Fruit fly (Drosophila melanogaster): ENCODE measurements around the gene CG43783.

CG43783 gene

dm6 chr3L:8925679-8926078, 28.4 kb downstream of the CG43783 start (continued):
- no peak for TF ChIP-seq CG15269 (tag; optimal IDR thresholded peaks at IDR 0.05)
- TF ChIP-seq stc (GFP tag; IDR thresholded peaks at IDR 0.05): no peak
- TF ChIP-seq CG13123 (GFP tag; optimal IDR thresholded peaks at IDR 0.05): no peak
- TF ChIP-seq CHES-1-like (GFP tag; optimal IDR thresholded peaks at IDR 0.05): no peak
- peak; percentile 30 for TF ChIP-seq CG7271 (tag; optimal IDR thresholded peaks at IDR 0.05)
- no peak for TF ChIP-seq fu2 (GFP tag; optimal IDR thresholded peaks at IDR 0.05)
- TF ChIP-seq oc (tag; optimal IDR thresholded peaks at IDR 0.05): peak; percentile 62
- no peak for TF ChIP-seq Kr (GFP tag; optimal IDR thresholded peaks at IDR 0.05)
- no peak for TF ChIP-seq CG8281 (tag; optimal IDR thresholded peaks at IDR 0.05)
- no peak for TF ChIP-seq bbx (GFP tag; IDR thresholded peaks at IDR 0.05; ENCODE audit: partially characterized antibody)
- TF ChIP-seq Spps (tag; optimal IDR thresholded peaks at IDR 0.05): peak; percentile 42
- no peak for TF ChIP-seq caup (GFP tag; optimal IDR thresholded peaks at IDR 0.05; ENCODE audit: severe bottlenecking)
- no peak for TF ChIP-seq CG2120 (GFP tag; optimal IDR thresholded peaks at IDR 0.05)
- TF ChIP-seq Hsf (GFP tag; optimal IDR thresholded peaks at IDR 0.05): no peak
- no peak for TF ChIP-seq CG3163 (GFP tag; optimal IDR thresholded peaks at IDR 0.05)
- TF ChIP-seq lmd (GFP tag; IDR thresholded peaks at IDR 0.05): no peak
- no peak for TF ChIP-seq crol (GFP tag; IDR thresholded peaks at IDR 0.05)
- TF ChIP-seq CG8290 (GFP tag; optimal IDR thresholded peaks at IDR 0.05): peak; percentile 12
- peak in 1 of 2 experiments; percentile 1 for TF ChIP-seq CG8290 (tag; optimal IDR thresholded peaks at IDR 0.05)
- TF ChIP-seq Hr39 (optimal IDR thresholded peaks at IDR 0.05): no peak
- no peak for TF ChIP-seq scrt (GFP tag; optimal IDR thresholded peaks at IDR 0.05)
- TF ChIP-seq Med (GFP tag): peak; percentile 54
- TF ChIP-seq org-1 (GFP tag; optimal IDR thresholded peaks at IDR 0.05): no peak
- TF ChIP-seq CG33557 (GFP tag; optimal IDR thresholded peaks at IDR 0.05): peak; percentile 63
- TF ChIP-seq Hand (GFP tag; optimal IDR thresholded peaks at IDR 0.05): no peak
- no peak for TF ChIP-seq btn (GFP tag; optimal IDR thresholded peaks at IDR 0.05)
- no peak for TF ChIP-seq hth (optimal IDR thresholded peaks at IDR 0.05)
- TF ChIP-seq HmgD (GFP tag; optimal IDR thresholded peaks at IDR 0.05): no peak
- no peak for TF ChIP-seq CG9215 (GFP tag; IDR thresholded peaks at IDR 0.05)
- TF ChIP-seq CG12155 (GFP tag; optimal IDR thresholded peaks at IDR 0.05): no peak
- no peak for TF ChIP-seq CG43689 (GFP tag; IDR thresholded peaks at IDR 0.05)
- no peak for TF ChIP-seq ftz-f1 (GFP tag; optimal IDR thresholded peaks at IDR 0.05)
- no peak for TF ChIP-seq CG10267 (tag; optimal IDR thresholded peaks at IDR 0.05)
- no peak for TF ChIP-seq CG15073 (GFP tag; optimal IDR thresholded peaks at IDR 0.05)
- no peak for TF ChIP-seq CG13894 (tag; optimal IDR thresholded peaks at IDR 0.05)
- no peak for TF ChIP-seq nom (GFP tag; optimal IDR thresholded peaks at IDR 0.05)
- TF ChIP-seq kay (GFP tag; optimal IDR thresholded peaks at IDR 0.05): no peak
- TF ChIP-seq CG5180 (GFP tag; optimal IDR thresholded peaks at IDR 0.05): peak; percentile 9
- no peak for TF ChIP-seq Six4 (GFP tag; optimal IDR thresholded peaks at IDR 0.05)
- TF ChIP-seq CG10959 (GFP tag; IDR thresholded peaks at IDR 0.05): no peak
- TF ChIP-seq CG13296 (GFP tag; optimal IDR thresholded peaks at IDR 0.05): no peak
- no peak for TF ChIP-seq Hey (tag; optimal IDR thresholded peaks at IDR 0.05)
- no peak for TF ChIP-seq luna (GFP tag; optimal IDR thresholded peaks at IDR 0.05)
- TF ChIP-seq Optix (GFP tag; IDR thresholded peaks at IDR 0.05): 0 out of 3 replicates have a peak, but pooled peaks have one; percentile 13
- no peak for TF ChIP-seq yki (optimal IDR thresholded peaks at IDR 0.05)
- TF ChIP-seq crp (GFP tag; optimal IDR thresholded peaks at IDR 0.05): no peak
- no peak for TF ChIP-seq Hr3 (GFP tag; optimal IDR thresholded peaks at IDR 0.05)
- TF ChIP-seq CG6254 (GFP tag; optimal IDR thresholded peaks at IDR 0.05): peak; percentile 58
- TF ChIP-seq CG30431 (GFP tag; optimal IDR thresholded peaks at IDR 0.05): no peak
- TF ChIP-seq Hr78 (GFP tag; optimal IDR thresholded peaks at IDR 0.05): no peak
- TF ChIP-seq gcm (GFP tag; optimal IDR thresholded peaks at IDR 0.05): no peak
- no peak for TF ChIP-seq CG4730 (GFP tag; IDR thresholded peaks at IDR 0.05)
- peak; percentile 34 for TF ChIP-seq nau (GFP tag; optimal IDR thresholded peaks at IDR 0.05)

Measured in whole organism, embryonic.